Fruit fly (Drosophila melanogaster) whole organism, wandering third instar larva: ENCODE measurements around the gene Dhfr.

Experiments
- CG9705 ChIP-seq: fragments of 200-800 bp; sonication (Bioruptor generic); optimal IDR thresholded peaks from 2 replicates; lab custom pipeline; 2018; ENCODE audit warnings: missing biosample characterization, mild to moderate bottlenecking, missing genetic modification characterization
- Jra ChIP-seq: sonication (Bioruptor generic); optimal IDR thresholded peaks from 2 replicates; lab custom pipeline; 2016; ENCODE audit warnings: missing biosample characterization, missing genetic modification characterization
- Mio ChIP-seq: sonication (Bioruptor generic); optimal IDR thresholded peaks from 2 replicates; lab custom pipeline; 2016; ENCODE audit warnings: missing biosample characterization, missing genetic modification characterization

DNA sequence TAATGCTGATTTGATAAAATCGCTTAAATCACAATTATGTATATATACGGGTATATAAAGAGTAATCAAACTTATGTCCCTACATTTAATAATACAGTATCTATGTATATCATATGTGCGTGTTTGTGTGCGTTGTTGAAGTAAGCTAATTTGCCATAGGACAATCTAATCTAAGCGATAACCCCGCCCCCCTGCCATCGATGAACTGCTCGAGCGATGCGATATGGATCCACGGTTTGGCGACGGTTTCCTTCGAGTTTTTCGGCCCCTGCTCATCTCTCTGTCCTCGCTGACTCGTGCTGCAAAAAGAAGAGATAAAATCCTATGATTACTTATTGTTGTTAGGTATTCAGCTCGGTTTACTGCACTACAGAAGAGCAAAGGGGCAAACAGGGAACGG is 34.1 kb upstream of the Dhfr start:
- TF ChIP-seq CG9705 (GFP tag; lab: Kevin White, UChicago) (no peak), Jra (GFP tag; lab: Kevin White, UChicago) (no peak), Mio (no peak)
